Fruit fly (Drosophila melanogaster): ENCODE results near the gene Tlk.

- no peak for TF ChIP-seq ovo (GFP tag; optimal IDR thresholded peaks at IDR 0.05)
- no peak for TF ChIP-seq bab1 (GFP tag; optimal IDR thresholded peaks at IDR 0.05)
- no peak for TF ChIP-seq CG7101 (tag; optimal IDR thresholded peaks at IDR 0.05)
- no peak for TF ChIP-seq CG7045 (GFP tag; optimal IDR thresholded peaks at IDR 0.05)
- no peak for TF ChIP-seq Mnt (GFP tag; optimal IDR thresholded peaks at IDR 0.05)
- TF ChIP-seq cic (GFP tag; optimal IDR thresholded peaks at IDR 0.05) = no peak
Measured at dm6 chrX:3764223-3764622, 44.4 kb downstream of the Tlk start.
